Fruit fly (Drosophila melanogaster) whole organism, embryonic: Measurements from ENCODE around the gene CG6055.

Experiments used
- Ada2b ChIP-seq: fragments of 200-800 bp; sonication (Bioruptor generic); IDR thresholded peaks from 2 replicates; pipeline ENCODE4 v1.3.6; 2022; ENCODE audit warnings: missing biosample characterization, missing genetic modification characterization
- Blimp-1 ChIP-seq: fragments of 200-800 bp; sonication (Bioruptor generic); optimal IDR thresholded peaks from 3 replicates; lab custom pipeline; 2018; ENCODE audit warnings: missing biosample characterization, missing genetic modification characterization, mild to moderate bottlenecking, moderate library complexity, missing genetic modification reagents
- CG10462 ChIP-seq: fragments of 200-800 bp; sonication (Bioruptor generic); optimal IDR thresholded peaks from 2 replicates; lab custom pipeline; 2016; ENCODE audit warnings: missing biosample characterization, missing genetic modification characterization
- CG12155 ChIP-seq: fragments of 200-800 bp; sonication (Bioruptor generic); optimal IDR thresholded peaks from 3 replicates; lab custom pipeline; 2016; ENCODE audit warnings: missing biosample characterization, missing genetic modification characterization
- CG14014 ChIP-seq: fragments of 200-800 bp; sonication (Bioruptor generic); IDR thresholded peaks from 2 replicates; pipeline ENCODE4 v1.3.6; 2022; ENCODE audit warnings: missing biosample characterization, missing genetic modification characterization
- CG15696 ChIP-seq: fragments of 200-800 bp; sonication (Bioruptor generic); optimal IDR thresholded peaks from 2 replicates; lab custom pipeline; 2019; ENCODE audit warnings: missing biosample characterization, mild to moderate bottlenecking, missing genetic modification characterization, moderate library complexity
- CG17186 ChIP-seq: fragments of 200-800 bp; sonication (Bioruptor generic); optimal IDR thresholded peaks from 3 replicates; lab custom pipeline; 2017; ENCODE audit warnings: missing biosample characterization, missing genetic modification reagents, missing genetic modification characterization
- CG17328 ChIP-seq: fragments of 200-800 bp; sonication (Bioruptor generic); IDR thresholded peaks from 2 replicates; pipeline ENCODE4 v1.3.6; 2022; ENCODE audit warnings: missing biosample characterization, missing genetic modification characterization
- CG1832 ChIP-seq: fragments of 200-800 bp; sonication (Bioruptor generic); optimal IDR thresholded peaks from 2 replicates; lab custom pipeline; 2017; ENCODE audit warnings: missing biosample characterization, mild to moderate bottlenecking, missing genetic modification characterization, inconsistent platforms
- CG18599 ChIP-seq: fragments of 200-800 bp; sonication (Bioruptor generic); optimal IDR thresholded peaks from 3 replicates; lab custom pipeline; 2017; ENCODE audit warnings: missing biosample characterization, missing genetic modification characterization, mild to moderate bottlenecking, moderate library complexity, missing genetic modification reagents
- CG30403 ChIP-seq: fragments of 200-800 bp; sonication (Bioruptor generic); optimal IDR thresholded peaks from 3 replicates; lab custom pipeline; 2016; ENCODE audit warnings: missing biosample characterization, missing genetic modification characterization
- CG32767 ChIP-seq: fragments of 200-800 bp; sonication (Bioruptor generic); IDR thresholded peaks from 2 replicates; pipeline ENCODE4 v1.3.6; 2022; ENCODE audit warnings: missing biosample characterization, missing genetic modification characterization
- CG3281 ChIP-seq: fragments of 200-800 bp; sonication (Bioruptor generic); optimal IDR thresholded peaks from 3 replicates; lab custom pipeline; 2017; ENCODE audit warnings: missing biosample characterization, mild to moderate bottlenecking, missing genetic modification characterization
- CG34376 ChIP-seq: fragments of 200-800 bp; sonication (Bioruptor generic); optimal IDR thresholded peaks from 2 replicates; lab custom pipeline; 2018; ENCODE audit warnings: missing biosample characterization, mild to moderate bottlenecking, missing genetic modification characterization
- CG5245 ChIP-seq: fragments of 200-800 bp; sonication (Bioruptor generic); optimal IDR thresholded peaks from 3 replicates; lab custom pipeline; 2016; ENCODE audit warnings: missing biosample characterization, missing genetic modification characterization
- CG6813 ChIP-seq: fragments of 200-800 bp; sonication (Bioruptor generic); optimal IDR thresholded peaks from 2 replicates; lab custom pipeline; 2017; ENCODE audit warnings: missing biosample characterization, missing genetic modification characterization, mild to moderate bottlenecking, moderate library complexity, missing genetic modification reagents
- CG7928 ChIP-seq: fragments of 200-800 bp; sonication (Bioruptor generic); optimal IDR thresholded peaks from 2 replicates; lab custom pipeline; 2017; ENCODE audit warnings: missing biosample characterization, mild to moderate bottlenecking, missing genetic modification characterization
- CG9727 ChIP-seq: fragments of 200-800 bp; sonication (Bioruptor generic); optimal IDR thresholded peaks from 3 replicates; lab custom pipeline; 2017; ENCODE audit warnings: missing biosample characterization, mild to moderate bottlenecking, missing genetic modification characterization
- CkIIα-i1 ChIP-seq: fragments of 200-800 bp; sonication (Bioruptor generic); IDR thresholded peaks from 2 replicates; pipeline ENCODE4 v1.3.6; 2022; ENCODE audit warnings: missing biosample characterization, missing genetic modification characterization
- CoRest ChIP-seq: fragments of 200-800 bp; sonication (Bioruptor generic); optimal IDR thresholded peaks from 3 replicates; lab custom pipeline; 2018; ENCODE audit warnings: missing biosample characterization, mild to moderate bottlenecking, missing genetic modification characterization, moderate library complexity
- CrebB ChIP-seq: fragments of 200-800 bp; sonication (Bioruptor generic); optimal IDR thresholded peaks from 3 replicates; lab custom pipeline; 2018; ENCODE audit warnings: missing biosample characterization, mild to moderate bottlenecking, missing genetic modification characterization
- Doc2 ChIP-seq: fragments of 200-800 bp; sonication (Bioruptor generic); IDR thresholded peaks from 2 replicates; pipeline ENCODE4 v1.3.6; 2022; ENCODE audit warnings: missing biosample characterization, missing genetic modification characterization
- Drgx ChIP-seq: fragments of 200-800 bp; sonication (Bioruptor generic); IDR thresholded peaks from 2 replicates; pipeline ENCODE4 v1.3.6; 2022; ENCODE audit warnings: missing biosample characterization, missing genetic modification characterization
- E2f1 ChIP-seq: fragments of 200-800 bp; sonication (Bioruptor generic); IDR thresholded peaks from 2 replicates; pipeline ENCODE4 v1.3.6; 2022; ENCODE audit warnings: missing biosample characterization, missing genetic modification characterization
- Hand ChIP-seq: fragments of 200-800 bp; sonication (Bioruptor generic); optimal IDR thresholded peaks from 2 replicates; lab custom pipeline; 2017; ENCODE audit warnings: mild to moderate bottlenecking, missing biosample characterization, missing genetic modification reagents, missing genetic modification characterization
- Lim3 ChIP-seq: fragments of 200-800 bp; sonication (Bioruptor generic); IDR thresholded peaks from 2 replicates; pipeline ENCODE4 v1.3.6; 2022; ENCODE audit warnings: missing biosample characterization, missing genetic modification characterization
- MTF-1 ChIP-seq: fragments of 200-800 bp; sonication (Bioruptor generic); optimal IDR thresholded peaks from 2 replicates; lab custom pipeline; 2018; ENCODE audit warnings: missing biosample characterization, mild to moderate bottlenecking, missing genetic modification characterization, borderline replicate concordance
- NC2α ChIP-seq: fragments of 200-800 bp; sonication (Bioruptor generic); optimal IDR thresholded peaks from 2 replicates; lab custom pipeline; 2016; ENCODE audit warnings: missing biosample characterization, missing genetic modification characterization
- NfI ChIP-seq: fragments of 200-800 bp; sonication (Bioruptor generic); optimal IDR thresholded peaks from 3 replicates; lab custom pipeline; 2018; ENCODE audit warnings: missing biosample characterization, mild to moderate bottlenecking, missing genetic modification characterization, moderate library complexity
- Oli ChIP-seq: fragments of 200-800 bp; sonication (Bioruptor generic); optimal IDR thresholded peaks from 2 replicates; lab custom pipeline; 2018; ENCODE audit warnings: missing biosample characterization, mild to moderate bottlenecking, missing genetic modification characterization, moderate library complexity
- Usf ChIP-seq: fragments of 200-800 bp; sonication (Bioruptor generic); optimal IDR thresholded peaks from 2 replicates; lab custom pipeline; 2017; ENCODE audit warnings: missing genotype, missing biosample characterization, missing genetic modification characterization
- bigmax ChIP-seq: fragments of 200-800 bp; sonication (Bioruptor generic); optimal IDR thresholded peaks from 2 replicates; lab custom pipeline; 2018; ENCODE audit warnings: missing biosample characterization, mild to moderate bottlenecking, missing genetic modification characterization
- danr ChIP-seq: fragments of 200-800 bp; sonication (Bioruptor generic); IDR thresholded peaks from 2 replicates; pipeline ENCODE4 v1.3.6; 2022; ENCODE audit warnings: missing biosample characterization, missing genetic modification characterization
- dmrt11E ChIP-seq: fragments of 200-800 bp; sonication (Bioruptor generic); optimal IDR thresholded peaks from 3 replicates; lab custom pipeline; 2018; ENCODE audit warnings: missing biosample characterization, mild to moderate bottlenecking, missing genetic modification characterization, moderate library complexity
- ems ChIP-seq: fragments of 200-800 bp; sonication (Bioruptor generic); optimal IDR thresholded peaks from 3 replicates; lab custom pipeline; 2016; ENCODE audit warnings: missing biosample characterization, missing genetic modification characterization
- fd96Cb ChIP-seq: fragments of 200-800 bp; sonication (Bioruptor generic); optimal IDR thresholded peaks from 2 replicates; lab custom pipeline; 2018; ENCODE audit warnings: missing biosample characterization, mild to moderate bottlenecking, missing genetic modification characterization, moderate library complexity
- gcm ChIP-seq: fragments of 200-800 bp; sonication (Bioruptor generic); optimal IDR thresholded peaks from 2 replicates; lab custom pipeline; 2019; ENCODE audit warnings: missing biosample characterization, mild to moderate bottlenecking, missing genetic modification characterization, moderate library complexity
- gcm2 ChIP-seq: fragments of 200-800 bp; sonication (Bioruptor generic); optimal IDR thresholded peaks from 2 replicates; lab custom pipeline; 2016; ENCODE audit warnings: missing biosample characterization, missing genetic modification characterization
- gem ChIP-seq: fragments of 200-800 bp; sonication (Bioruptor generic); optimal IDR thresholded peaks from 2 replicates; lab custom pipeline; 2019; ENCODE audit warnings: missing biosample characterization, mild to moderate bottlenecking, missing genetic modification characterization, moderate library complexity
- grau ChIP-seq: fragments of 200-800 bp; optimal IDR thresholded peaks from 3 replicates; lab custom pipeline; 2019; ENCODE audit warnings: missing biosample characterization, mild to moderate bottlenecking, missing genetic modification characterization, moderate library complexity
- mld ChIP-seq: fragments of 200-800 bp; sonication (Bioruptor generic); IDR thresholded peaks from 3 replicates; pipeline ENCODE4 v1.3.6; 2022; ENCODE audit warnings: missing biosample characterization, missing genetic modification characterization; ENCODE audit not compliant: partially characterized antibody
- nerfin-1 ChIP-seq: fragments of 200-800 bp; sonication (Bioruptor generic); optimal IDR thresholded peaks from 3 replicates; lab custom pipeline; 2019; ENCODE audit warnings: missing biosample characterization, mild to moderate bottlenecking, missing genetic modification characterization, moderate library complexity
- pros ChIP-seq: fragments of 200-800 bp; sonication (Bioruptor generic); optimal IDR thresholded peaks from 3 replicates; lab custom pipeline; 2019; ENCODE audit warnings: missing biosample characterization, mild to moderate bottlenecking, missing genetic modification characterization, moderate library complexity
- psq ChIP-seq: fragments of 200-800 bp; sonication (Bioruptor generic); optimal IDR thresholded peaks from 2 replicates; lab custom pipeline; 2017; ENCODE audit warnings: missing biosample characterization, missing genetic modification characterization
- sima ChIP-seq: fragments of 200-800 bp; sonication (Bioruptor generic); optimal IDR thresholded peaks from 2 replicates; lab custom pipeline; 2016; ENCODE audit warnings: missing biosample characterization, missing genetic modification characterization
- sob ChIP-seq: fragments of 200-800 bp; sonication (Bioruptor generic); IDR thresholded peaks from 2 replicates; pipeline ENCODE4 v1.3.6; 2022; ENCODE audit warnings: missing biosample characterization, missing genetic modification characterization
- sqz ChIP-seq: fragments of 200-800 bp; sonication (Bioruptor generic); optimal IDR thresholded peaks from 3 replicates; lab custom pipeline; 2018; ENCODE audit warnings: missing biosample characterization, mild to moderate bottlenecking, missing genetic modification characterization
- twi ChIP-seq: fragments of 200-800 bp; optimal IDR thresholded peaks from 2 replicates; lab custom pipeline; 2019; ENCODE audit warnings: missing biosample characterization, mild to moderate bottlenecking, missing genetic modification characterization, moderate library complexity

The CG6055 gene

dm6 chr2L:7436492-7437324 lies 29.6 kb upstream of the CG6055 start (continued):
- peak; percentile 54 for TF ChIP-seq NfI (GFP tag; lab: Kevin White, UChicago)
- TF ChIP-seq sob (GFP tag; lab: Robert Waterston, UW): peak; percentile 90
- TF ChIP-seq CG3281 (GFP tag; lab: Kevin White, UChicago): peak; percentile 68
- peak; percentile 53 for TF ChIP-seq E2f1 (GFP tag; lab: Robert Waterston, UW)
- TF ChIP-seq NC2α (GFP tag; lab: Kevin White, UChicago): peak; percentile 60
- peak; percentile 71 for TF ChIP-seq gcm2 (GFP tag; lab: Kevin White, UChicago)
- no peak for TF ChIP-seq mld (GFP tag; lab: Robert Waterston, UW)
- TF ChIP-seq CrebB: peak; percentile 82
- peak; percentile 49 for TF ChIP-seq CG9727 (GFP tag; lab: Kevin White, UChicago)
- TF ChIP-seq sima (GFP tag; lab: Kevin White, UChicago): no peak
- TF ChIP-seq CG12155: peak; percentile 56
- peak; percentile 39 for TF ChIP-seq gcm
- TF ChIP-seq nerfin-1 (tag; lab: Kevin White, UChicago): peak; percentile 44
- TF ChIP-seq Lim3 (GFP tag; lab: Robert Waterston, UW): no peak
- peak; percentile 12 for TF ChIP-seq bigmax (GFP tag; lab: Kevin White, UChicago)
- TF ChIP-seq CG30403 (GFP tag; lab: Kevin White, UChicago): peak; percentile 38
- TF ChIP-seq grau: peak; percentile 46
- peak; percentile 41 for TF ChIP-seq CG10462
- TF ChIP-seq Ada2b (GFP tag; lab: Robert Waterston, UW): peak; percentile 37; the same call in 1 of the 2 replicates
- TF ChIP-seq CG18599: peak; percentile 79
- no peak for TF ChIP-seq Usf (GFP tag; lab: Kevin White, UChicago)
- TF ChIP-seq CoRest (tag; lab: Kevin White, UChicago): peak; percentile 59
- TF ChIP-seq ems (GFP tag; lab: Kevin White, UChicago): peak; percentile 51
- TF ChIP-seq twi (tag; lab: Kevin White, UChicago): no peak
- TF ChIP-seq fd96Cb (tag; lab: Kevin White, UChicago): no peak
- peak; percentile 2 for TF ChIP-seq CG15696 (tag; lab: Kevin White, UChicago)
- no peak; the same call in 1 of the 2 replicates for TF ChIP-seq Drgx (GFP tag; lab: Robert Waterston, UW)
- TF ChIP-seq pros (GFP tag; lab: Kevin White, UChicago): no peak
- TF ChIP-seq CG6813 (GFP tag; lab: Kevin White, UChicago): peak; percentile 77
- TF ChIP-seq CG1832 (GFP tag; lab: Kevin White, UChicago): no peak
- peak; percentile 67 for TF ChIP-seq gem (tag; lab: Kevin White, UChicago)
- peak; percentile 9 for TF ChIP-seq Hand (GFP tag; lab: Kevin White, UChicago)
- TF ChIP-seq psq (GFP tag; lab: Kevin White, UChicago): peak; percentile 57
- peak; percentile 86 for TF ChIP-seq MTF-1 (GFP tag; lab: Kevin White, UChicago)
- peak; percentile 37; the same call in 1 of the 2 replicates for TF ChIP-seq CG32767
- peak; percentile 43 for TF ChIP-seq Blimp-1
- TF ChIP-seq dmrt11E (tag; lab: Kevin White, UChicago): no peak
- no peak for TF ChIP-seq CG17186 (GFP tag; lab: Kevin White, UChicago)
- peak; percentile 91; the same call in 1 of the 2 replicates for TF ChIP-seq CG14014 (GFP tag; lab: Robert Waterston, UW)
- peak; percentile 41 for TF ChIP-seq CG7928 (GFP tag; lab: Kevin White, UChicago)
- TF ChIP-seq CG34376: peak; percentile 93
- TF ChIP-seq Doc2 (GFP tag; lab: Robert Waterston, UW): no peak
- TF ChIP-seq CkIIα-i1: peak; percentile 55; the same call in 1 of the 2 replicates
- TF ChIP-seq CG5245 (GFP tag; lab: Kevin White, UChicago): peak; percentile 33
- peak; percentile 55 for TF ChIP-seq sqz
- TF ChIP-seq CG17328: peak; percentile 58
- peak; percentile 69; the same call in 1 of the 2 replicates for TF ChIP-seq danr (GFP tag; lab: Robert Waterston, UW)
- TF ChIP-seq Oli (tag; lab: Kevin White, UChicago): no peak
